Worm (Caenorhabditis elegans): ENCODE results near the gene hecd-1.

- TF ChIP-seq sea-1 (GFP tag; conservative IDR thresholded peaks at IDR 0.05) (no peak), ets-7 (tag; optimal IDR thresholded peaks at IDR 0.05) (no peak), flt-1 (GFP tag; IDR thresholded peaks at IDR 0.05) (no peak), hmg-4 (GFP tag; optimal IDR thresholded peaks at IDR 0.05) (no peak), hmbx-1 (tag; optimal IDR thresholded peaks at IDR 0.05) (no peak), tbx-11 (GFP tag; IDR thresholded peaks at IDR 0.05) (no peak)
Measured at ce11 chrIV:7147722-7148121, 3.2 kb upstream of the hecd-1 start.

All from whole organism, early embryonic.